Worm (Caenorhabditis elegans) whole organism, midembryonic: ENCODE results near the gene F20E11.7.
"Not testable (repeated sequence)": the region's sequence is repeated elsewhere in the genome, so short reads cannot be mapped to it uniquely, and the experiment has no call there.

Source experiments
- T22C8.4 ChIP-seq: fragments of 200-800 bp; sonication (Bioruptor generic); IDR thresholded peaks from 2 replicates; pipeline ENCODE4 v1.3.6; 2022; ENCODE audit warnings: missing genetic modification characterization, missing compliant biosample characterization
- cog-1 ChIP-seq: sonication (generic microtip); optimal IDR thresholded peaks from 2 replicates; lab custom pipeline; 2016; ENCODE audit warnings: missing genetic modification characterization, missing compliant biosample characterization
- flt-1 ChIP-seq: fragments of 200-800 bp; sonication (Bioruptor generic); IDR thresholded peaks from 2 replicates; pipeline ENCODE4 v1.3.6; 2022; ENCODE audit warnings: missing genetic modification characterization, missing compliant biosample characterization
- klf-2 ChIP-seq: fragments of 200-800 bp; sonication (Bioruptor generic); conservative IDR thresholded peaks from 2 replicates; pipeline ENCODE4 v1.3.6; 2022; ENCODE audit warnings: missing genetic modification reagents, missing genetic modification characterization, missing compliant biosample characterization
- med-1 ChIP-seq: sonication (generic microtip); optimal IDR thresholded peaks from 2 replicates; lab custom pipeline; 2017; ENCODE audit warnings: missing genetic modification characterization, mild to moderate bottlenecking, missing compliant biosample characterization, antibody characterized with exemption, missing genetic modification reagents; ENCODE audit not compliant: insufficient read depth
- ref-1 ChIP-seq: fragments of 200-800 bp; sonication (Bioruptor generic); conservative IDR thresholded peaks from 2 replicates; pipeline ENCODE4 v1.3.6; 2022; ENCODE audit warnings: missing genetic modification reagents, missing genetic modification characterization, missing compliant biosample characterization
- tab-1 ChIP-seq: fragments of 200-800 bp; sonication (Bioruptor generic); IDR thresholded peaks from 2 replicates; pipeline ENCODE4 v1.3.6; 2022; ENCODE audit warnings: missing genetic modification characterization, missing compliant biosample characterization
- ztf-23 ChIP-seq: fragments of 200-800 bp; sonication (Bioruptor generic); IDR thresholded peaks from 2 replicates; pipeline ENCODE4 v1.3.6; 2022; ENCODE audit warnings: missing genetic modification reagents, missing genetic modification characterization, missing compliant biosample characterization
- ztf-29 ChIP-seq: fragments of 200-800 bp; sonication (Bioruptor generic); IDR thresholded peaks from 2 replicates; pipeline ENCODE4 v1.3.6; 2022; ENCODE audit warnings: missing genetic modification reagents, missing genetic modification characterization, missing compliant biosample characterization

F20E11.7 gene

DNA sequence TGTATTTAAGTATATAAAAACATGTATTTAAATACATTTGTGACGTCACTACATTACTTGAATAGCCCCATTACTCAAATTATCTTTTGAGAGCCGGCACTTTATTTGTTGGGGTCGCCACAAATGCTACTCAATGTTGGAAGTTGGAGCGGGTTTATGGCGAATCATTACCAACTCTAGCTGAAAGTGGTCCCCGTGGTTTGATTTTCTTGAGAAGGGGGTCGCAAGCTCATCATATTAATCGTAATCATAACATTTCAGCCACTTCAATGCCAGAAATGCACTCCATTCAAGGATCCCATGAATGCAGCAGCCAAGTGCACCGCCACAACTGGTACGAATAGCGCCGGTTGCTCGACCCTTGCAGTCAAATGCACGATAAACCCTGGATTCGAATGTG, at the start of gene F20E11.7:
Gene F20E11.7, plus strand, starts transcription at position 301 of the 400 bp plus-strand sequence.
- TF ChIP-seq klf-2 (GFP tag; lab: Robert Waterston, UW); flt-1 (GFP tag; lab: Robert Waterston, UW); ref-1: not testable (repeated sequence)

DNA sequence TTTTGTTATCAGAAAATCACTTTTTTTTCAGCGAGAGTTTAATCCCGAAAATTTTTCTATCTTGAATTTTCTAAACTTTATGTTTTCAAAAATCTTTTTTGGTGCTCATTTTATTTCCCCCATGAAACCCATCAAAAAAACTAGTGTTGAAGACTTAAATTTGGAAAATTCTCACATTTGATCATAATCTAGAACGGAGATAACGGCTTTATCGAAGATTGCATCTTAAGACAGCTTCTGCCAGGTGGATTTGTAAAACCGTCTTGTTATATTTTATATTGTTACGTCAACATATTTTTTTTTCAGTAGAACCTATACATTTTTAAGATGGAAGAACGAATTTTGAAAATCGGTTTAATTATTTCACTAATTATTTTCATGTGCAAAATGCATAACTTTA, 49.4 kb upstream of the F20E11.7 start, which contains the start of gene T27C5.12:
Gene T27C5.12, plus strand, starts transcription at position 301 of the 400 bp plus-strand sequence.
- TF ChIP-seq ref-1 (no peak), flt-1 (GFP tag; lab: Robert Waterston, UW) (no peak), ztf-29 (GFP tag; lab: Robert Waterston, UW) (no peak), med-1 (GFP tag; lab: Kevin White, UChicago) (no peak), ztf-23 (GFP tag; lab: Robert Waterston, UW) (no peak), T22C8.4 (no peak), klf-2 (GFP tag; lab: Robert Waterston, UW) (no peak), cog-1 (tag; lab: Kevin White, UChicago) (no peak), tab-1 (GFP tag; lab: Robert Waterston, UW) (no peak)

DNA sequence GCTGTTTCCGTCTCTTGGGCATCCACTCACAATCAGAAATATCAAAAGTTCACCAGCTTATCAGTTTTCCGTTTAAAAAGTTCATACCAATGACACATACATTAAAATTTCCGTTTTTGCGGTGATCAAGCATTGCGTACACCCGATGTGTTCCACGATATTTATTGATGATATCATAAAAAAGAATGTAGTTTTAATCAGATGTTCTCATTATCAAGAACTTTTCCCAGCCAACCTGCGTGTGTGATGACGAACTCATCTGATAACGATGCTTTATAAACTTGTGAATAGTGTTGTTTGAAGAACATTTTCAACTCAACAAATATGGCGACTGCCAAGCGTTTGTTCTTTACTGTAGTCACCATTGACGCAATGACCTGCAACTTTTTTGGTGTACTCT, 47.5 kb upstream of the F20E11.7 start, which contains the start of gene clc-21:
Gene clc-21, plus strand, starts transcription at position 301 of the 400 bp plus-strand sequence.
- no peak for TF ChIP-seq med-1 (GFP tag; lab: Kevin White, UChicago)
- TF ChIP-seq T22C8.4, result no peak
- no peak for TF ChIP-seq flt-1 (GFP tag; lab: Robert Waterston, UW)
- TF ChIP-seq ztf-29 (GFP tag; lab: Robert Waterston, UW), result no peak
- no peak for TF ChIP-seq klf-2 (GFP tag; lab: Robert Waterston, UW)
- no peak for TF ChIP-seq cog-1 (tag; lab: Kevin White, UChicago)
- TF ChIP-seq ztf-23 (GFP tag; lab: Robert Waterston, UW), result no peak
- TF ChIP-seq tab-1 (GFP tag; lab: Robert Waterston, UW), result no peak
- TF ChIP-seq ref-1, result no peak

DNA sequence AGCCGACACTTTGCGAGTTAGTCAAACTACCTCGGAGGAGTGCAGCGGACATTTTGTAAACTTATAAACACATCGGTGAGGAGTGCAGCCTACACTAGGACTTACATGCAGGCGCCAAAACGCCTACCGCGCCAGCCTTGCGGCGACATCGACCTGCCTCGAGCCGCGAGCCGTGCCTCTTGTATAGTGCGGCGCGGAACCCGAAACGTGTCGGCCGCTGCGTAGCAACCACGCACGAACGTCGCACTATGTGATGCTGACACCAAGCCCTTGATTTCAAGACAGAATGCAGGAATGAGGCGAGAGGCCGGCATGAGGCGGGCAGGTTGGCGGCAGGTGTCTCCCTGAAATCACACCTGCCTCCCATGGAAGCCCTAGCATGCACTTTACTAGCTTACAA, 35.1 kb upstream of the F20E11.7 start:
- no peak for TF ChIP-seq tab-1 (GFP tag; lab: Robert Waterston, UW)
- no peak for TF ChIP-seq med-1 (GFP tag; lab: Kevin White, UChicago)
- no peak for TF ChIP-seq cog-1 (tag; lab: Kevin White, UChicago)
- TF ChIP-seq flt-1 (GFP tag; lab: Robert Waterston, UW), result no peak
- no peak for TF ChIP-seq ztf-23 (GFP tag; lab: Robert Waterston, UW)
- no peak for TF ChIP-seq ref-1
- no peak for TF ChIP-seq ztf-29 (GFP tag; lab: Robert Waterston, UW)
- TF ChIP-seq klf-2 (GFP tag; lab: Robert Waterston, UW), result no peak
- no peak for TF ChIP-seq T22C8.4

DNA sequence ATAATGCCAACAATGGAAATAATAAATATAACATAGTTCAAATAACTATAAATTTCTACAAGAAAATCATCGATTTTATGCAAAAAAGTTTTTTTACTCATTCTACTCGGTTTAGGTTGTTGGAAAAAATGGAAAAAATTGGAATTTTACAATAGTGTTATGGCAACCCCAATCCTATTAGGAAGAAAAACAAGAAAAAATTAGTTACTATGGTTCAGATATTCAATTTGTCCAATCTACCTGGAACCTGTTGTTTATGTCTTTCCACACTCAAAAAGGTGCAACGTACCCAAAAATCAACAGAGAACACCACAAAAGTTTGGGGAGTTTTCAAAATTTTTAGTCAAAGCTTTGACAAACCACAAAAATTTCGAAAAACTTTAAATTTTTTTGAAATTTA, 34.3 kb upstream of the F20E11.7 start, which contains the start of gene T27C5.10:
Gene T27C5.10, minus strand, starts transcription at position 101 of the 400 bp plus-strand sequence.
- TF ChIP-seq cog-1 (tag; lab: Kevin White, UChicago) (no peak), ztf-23 (GFP tag; lab: Robert Waterston, UW) (no peak), tab-1 (GFP tag; lab: Robert Waterston, UW) (no peak), flt-1 (GFP tag; lab: Robert Waterston, UW) (no peak), ztf-29 (GFP tag; lab: Robert Waterston, UW) (no peak), med-1 (GFP tag; lab: Kevin White, UChicago) (no peak), ref-1 (no peak)

DNA sequence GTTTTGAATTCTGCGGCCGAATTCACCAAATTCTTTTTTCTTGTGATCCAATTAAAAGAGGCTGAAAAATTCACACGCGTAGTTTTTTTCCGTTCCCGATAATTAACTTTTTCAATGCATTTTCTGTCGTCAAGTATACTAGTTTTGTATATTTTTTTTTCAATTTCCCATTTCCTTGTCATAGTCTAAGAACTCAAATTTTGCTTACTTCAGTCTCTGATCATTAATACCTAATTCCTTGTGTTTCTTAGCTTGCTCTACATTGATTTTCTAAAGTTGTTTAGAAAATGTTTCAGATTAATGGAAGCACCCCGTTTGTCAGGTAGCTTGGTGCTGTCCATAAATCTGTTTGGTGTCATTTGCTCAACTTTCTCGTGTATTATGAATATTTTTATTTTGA, 33.5 kb upstream of the F20E11.7 start, which contains the start of gene srbc-27:
Gene srbc-27, plus strand, starts transcription at position 301 of the 400 bp plus-strand sequence.
- TF ChIP-seq med-1 (GFP tag; lab: Kevin White, UChicago), result no peak
- TF ChIP-seq T22C8.4, result no peak
- TF ChIP-seq flt-1 (GFP tag; lab: Robert Waterston, UW), result no peak
- no peak for TF ChIP-seq ref-1
- TF ChIP-seq ztf-29 (GFP tag; lab: Robert Waterston, UW), result no peak
- no peak for TF ChIP-seq klf-2 (GFP tag; lab: Robert Waterston, UW)
- no peak for TF ChIP-seq cog-1 (tag; lab: Kevin White, UChicago)
- TF ChIP-seq ztf-23 (GFP tag; lab: Robert Waterston, UW), result no peak
- TF ChIP-seq tab-1 (GFP tag; lab: Robert Waterston, UW), result no peak

DNA sequence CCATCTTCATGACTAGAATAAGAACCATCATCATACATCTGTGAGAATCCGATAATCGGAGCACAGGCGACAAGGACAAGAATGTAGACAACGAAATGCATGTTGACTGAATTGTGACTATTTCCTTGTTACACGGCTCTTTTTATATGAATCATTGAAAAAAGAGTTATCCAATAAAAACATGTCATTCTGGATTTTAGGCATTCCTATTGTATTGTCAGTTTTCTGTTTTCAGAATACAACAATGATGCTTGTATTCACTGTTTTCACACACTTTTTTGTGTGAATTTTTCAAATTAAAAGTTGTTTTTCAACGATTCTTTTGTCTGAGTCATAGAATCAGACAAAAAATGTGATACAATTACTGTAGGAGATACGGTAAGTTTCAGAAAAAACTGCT, 27.9 kb upstream of the F20E11.7 start, which contains the start of gene F20E11.18:
Gene F20E11.18, minus strand, starts transcription at position 101 of the 400 bp plus-strand sequence.
- no peak for TF ChIP-seq klf-2 (GFP tag; lab: Robert Waterston, UW)

DNA sequence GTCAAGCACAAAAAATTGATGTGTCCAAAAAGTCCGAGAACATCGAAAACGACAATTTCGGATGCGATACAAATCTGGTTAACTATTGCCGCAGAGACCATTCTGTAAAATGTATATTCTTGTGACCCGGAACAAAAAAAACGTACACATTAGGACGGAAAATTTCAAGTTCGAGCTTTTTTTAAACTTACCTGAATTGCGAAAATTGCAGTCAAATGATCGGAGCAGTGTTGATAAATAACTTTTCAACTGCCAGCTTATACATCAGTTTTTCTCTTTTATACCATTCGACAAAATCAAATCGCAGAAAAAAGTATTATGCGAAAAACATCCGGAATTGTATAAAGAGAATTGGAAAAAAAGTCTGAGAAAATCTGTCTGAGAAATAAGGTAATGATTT, 26.1 kb upstream of the F20E11.7 start, which contains the start of gene srsx-2:
Gene srsx-2, minus strand, starts transcription at position 101 of the 400 bp plus-strand sequence.
- TF ChIP-seq ref-1 (no peak), ztf-29 (GFP tag; lab: Robert Waterston, UW) (no peak), tab-1 (GFP tag; lab: Robert Waterston, UW) (no peak), med-1 (GFP tag; lab: Kevin White, UChicago) (no peak), cog-1 (tag; lab: Kevin White, UChicago) (no peak), T22C8.4 (no peak), flt-1 (GFP tag; lab: Robert Waterston, UW) (no peak), klf-2 (GFP tag; lab: Robert Waterston, UW) (no peak), ztf-23 (GFP tag; lab: Robert Waterston, UW) (no peak)

DNA sequence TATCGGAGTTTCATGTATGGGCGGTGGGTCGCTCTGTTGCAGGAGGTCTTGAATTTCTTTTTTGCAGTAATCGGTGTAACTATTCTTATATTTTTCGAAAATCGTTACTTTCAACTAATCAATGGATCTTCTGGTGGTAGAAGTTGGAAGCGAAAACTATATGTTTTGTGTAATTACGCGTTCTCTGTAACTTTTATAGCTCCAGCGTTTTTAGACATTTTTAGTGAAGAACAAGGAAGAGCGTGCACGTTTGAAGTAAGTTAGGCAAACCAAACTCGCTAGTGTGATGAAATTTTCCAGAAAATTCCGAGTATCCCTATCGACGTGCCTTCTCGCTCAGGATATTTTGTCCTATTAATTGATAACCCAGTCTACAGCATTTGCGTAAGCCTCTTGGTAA, 25.0 kb upstream of the F20E11.7 start, which contains the start of gene srh-154:
Gene srh-154, plus strand, starts transcription at position 301 of the 400 bp plus-strand sequence.
- TF ChIP-seq flt-1 (GFP tag; lab: Robert Waterston, UW), result no peak
- TF ChIP-seq cog-1 (tag; lab: Kevin White, UChicago), result no peak

DNA sequence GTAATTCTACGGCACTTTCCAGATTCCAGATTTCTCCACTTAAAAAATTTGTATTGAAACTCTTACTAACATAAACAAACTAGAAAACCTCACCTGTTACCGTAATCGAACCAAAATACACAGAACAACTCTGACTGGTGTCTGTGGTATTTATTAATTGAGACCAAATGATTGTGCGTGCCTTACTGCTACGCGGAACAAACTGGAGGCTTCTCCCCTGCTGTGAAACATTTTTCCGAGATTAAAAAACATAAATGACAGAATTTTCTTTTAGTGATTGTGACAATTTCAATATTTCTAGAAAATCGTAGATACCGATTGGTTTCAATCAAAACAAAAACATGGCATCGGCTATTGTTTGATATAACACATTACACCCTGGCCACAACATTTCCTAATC, 14.5 kb upstream of the F20E11.7 start:
- TF ChIP-seq ztf-23 (GFP tag; lab: Robert Waterston, UW) (no peak), klf-2 (GFP tag; lab: Robert Waterston, UW) (no peak), T22C8.4 (no peak), ztf-29 (GFP tag; lab: Robert Waterston, UW) (no peak), ref-1 (no peak), cog-1 (tag; lab: Kevin White, UChicago) (no peak), tab-1 (GFP tag; lab: Robert Waterston, UW) (no peak), med-1 (GFP tag; lab: Kevin White, UChicago) (no peak), flt-1 (GFP tag; lab: Robert Waterston, UW) (no peak)
